Fruit fly (Drosophila melanogaster) whole organism, embryonic: ENCODE results near the gene CG14442.
A peak's percentile ranks its signal among the peaks of the same experiment; 100 is the strongest.

Experiments used
- CG10321 ChIP-seq: fragments of 200-800 bp; sonication (Bioruptor generic); IDR thresholded peaks from 2 replicates; pipeline ENCODE4 v1.3.6; 2022; ENCODE audit warnings: missing biosample characterization, missing genetic modification characterization
- CG10462 ChIP-seq: fragments of 200-800 bp; sonication (Bioruptor generic); optimal IDR thresholded peaks from 2 replicates; lab custom pipeline; 2016; ENCODE audit warnings: missing biosample characterization, missing genetic modification characterization
- CG11093 ChIP-seq: fragments of 200-800 bp; sonication (Bioruptor generic); IDR thresholded peaks from 3 replicates; pipeline ENCODE4 v1.3.6; 2022; ENCODE audit warnings: missing biosample characterization, missing genetic modification characterization
- CG11504 ChIP-seq: fragments of 200-800 bp; sonication (Bioruptor generic); optimal IDR thresholded peaks from 3 replicates; lab custom pipeline; 2019; ENCODE audit warnings: missing biosample characterization, mild to moderate bottlenecking, missing genetic modification characterization, moderate library complexity
- CG11560 ChIP-seq: fragments of 200-800 bp; sonication (Bioruptor generic); IDR thresholded peaks from 3 replicates; pipeline ENCODE4 v1.3.6; 2022; ENCODE audit warnings: missing biosample characterization, missing genetic modification characterization
- CG1233 ChIP-seq: fragments of 200-800 bp; sonication (Bioruptor generic); optimal IDR thresholded peaks from 4 replicates; lab custom pipeline; 2018; ENCODE audit warnings: missing biosample characterization, mild to moderate bottlenecking, missing genetic modification characterization
- CG12659 ChIP-seq: fragments of 200-800 bp; sonication (Bioruptor generic); optimal IDR thresholded peaks from 3 replicates; lab custom pipeline; 2017; ENCODE audit warnings: mild to moderate bottlenecking, missing biosample characterization, missing genetic modification reagents, missing genetic modification characterization
- CG13287 ChIP-seq: fragments of 200-800 bp; sonication (Bioruptor generic); IDR thresholded peaks from 2 replicates; pipeline ENCODE4 v1.3.6; 2022; ENCODE audit warnings: missing biosample characterization, missing genetic modification characterization; ENCODE audit not compliant: partially characterized antibody
- CG13624 ChIP-seq: fragments of 200-800 bp; sonication (Bioruptor generic); optimal IDR thresholded peaks from 2 replicates; lab custom pipeline; 2016; ENCODE audit warnings: missing biosample characterization, missing genetic modification characterization
- CG14710 ChIP-seq: fragments of 200-800 bp; sonication (Bioruptor generic); optimal IDR thresholded peaks from 3 replicates; lab custom pipeline; 2019; ENCODE audit warnings: missing biosample characterization, mild to moderate bottlenecking, missing genetic modification characterization, moderate library complexity
- CG16863 ChIP-seq: fragments of 200-800 bp; sonication (Bioruptor generic); optimal IDR thresholded peaks from 3 replicates; lab custom pipeline; 2016; ENCODE audit warnings: missing biosample characterization, missing genetic modification characterization
- CG17361 ChIP-seq: fragments of 200-800 bp; sonication (Bioruptor generic); IDR thresholded peaks from 3 replicates; pipeline ENCODE4 v1.3.6; 2022; ENCODE audit warnings: missing biosample characterization, missing genetic modification characterization
- CG18011 ChIP-seq: fragments of 200-800 bp; sonication (Bioruptor generic); optimal IDR thresholded peaks from 2 replicates; lab custom pipeline; 2017; ENCODE audit warnings: missing biosample characterization, missing genetic modification characterization, mild to moderate bottlenecking, moderate library complexity, missing genotype
- CG18619 ChIP-seq: fragments of 200-800 bp; sonication (Bioruptor generic); optimal IDR thresholded peaks from 3 replicates; lab custom pipeline; 2017; ENCODE audit warnings: missing biosample characterization, mild to moderate bottlenecking, missing genetic modification characterization
- CG18764 ChIP-seq: fragments of 200-800 bp; sonication (Bioruptor generic); optimal IDR thresholded peaks from 3 replicates; lab custom pipeline; 2016; ENCODE audit warnings: missing biosample characterization, missing genetic modification characterization
- CG33557 ChIP-seq: fragments of 200-800 bp; sonication (Bioruptor generic); optimal IDR thresholded peaks from 2 replicates; lab custom pipeline; 2019; ENCODE audit warnings: missing biosample characterization, mild to moderate bottlenecking, missing genetic modification characterization, moderate library complexity
- CG7839 ChIP-seq: fragments of 200-800 bp; sonication (Bioruptor generic); optimal IDR thresholded peaks from 3 replicates; lab custom pipeline; 2018; ENCODE audit warnings: missing biosample characterization, mild to moderate bottlenecking, missing genetic modification characterization, moderate library complexity
- CG7928 ChIP-seq: fragments of 200-800 bp; sonication (Bioruptor generic); optimal IDR thresholded peaks from 2 replicates; lab custom pipeline; 2017; ENCODE audit warnings: missing biosample characterization, mild to moderate bottlenecking, missing genetic modification characterization
- CG7987 ChIP-seq: fragments of 200-800 bp; sonication (Bioruptor generic); optimal IDR thresholded peaks from 2 replicates; lab custom pipeline; 2018; ENCODE audit warnings: missing biosample characterization, mild to moderate bottlenecking, missing genetic modification characterization, moderate library complexity
- CG8281 ChIP-seq: fragments of 200-800 bp; sonication (Bioruptor generic); optimal IDR thresholded peaks from 2 replicates; lab custom pipeline; 2018; ENCODE audit warnings: missing biosample characterization, mild to moderate bottlenecking, missing genetic modification characterization, moderate library complexity
- CG9437 ChIP-seq: fragments of 200-800 bp; sonication (Bioruptor generic); optimal IDR thresholded peaks from 2 replicates; lab custom pipeline; 2018; ENCODE audit warnings: missing biosample characterization, mild to moderate bottlenecking, missing genetic modification characterization
- CG9727 ChIP-seq: fragments of 200-800 bp; sonication (Bioruptor generic); optimal IDR thresholded peaks from 3 replicates; lab custom pipeline; 2017; ENCODE audit warnings: missing biosample characterization, mild to moderate bottlenecking, missing genetic modification characterization
- CrebB ChIP-seq: fragments of 200-800 bp; sonication (Bioruptor generic); optimal IDR thresholded peaks from 3 replicates; lab custom pipeline; 2018; ENCODE audit warnings: missing biosample characterization, mild to moderate bottlenecking, missing genetic modification characterization
- Dip2 ChIP-seq: fragments of 200-800 bp; sonication (Bioruptor generic); IDR thresholded peaks from 2 replicates; pipeline ENCODE4 v1.3.6; 2022; ENCODE audit warnings: missing biosample characterization, missing genetic modification characterization
- HLHmδ ChIP-seq: fragments of 200-800 bp; sonication (Bioruptor generic); optimal IDR thresholded peaks from 2 replicates; lab custom pipeline; 2018; ENCODE audit warnings: missing biosample characterization, mild to moderate bottlenecking, missing genetic modification characterization, moderate library complexity
- Hsf ChIP-seq: fragments of 200-800 bp; sonication (Bioruptor generic); optimal IDR thresholded peaks from 3 replicates; lab custom pipeline; 2016; ENCODE audit warnings: missing biosample characterization, missing genetic modification characterization
- Lhr ChIP-seq: fragments of 200-800 bp; sonication (Bioruptor generic); optimal IDR thresholded peaks from 3 replicates; lab custom pipeline; 2017; ENCODE audit warnings: mild to moderate bottlenecking, missing biosample characterization, missing genetic modification reagents, missing genetic modification characterization
- Lim3 ChIP-seq: fragments of 200-800 bp; sonication (Bioruptor generic); IDR thresholded peaks from 2 replicates; pipeline ENCODE4 v1.3.6; 2022; ENCODE audit warnings: missing biosample characterization, missing genetic modification characterization
- Lpt ChIP-seq: fragments of >200 bp; optimal IDR thresholded peaks from 2 replicates; lab custom pipeline; 2018; ENCODE audit warnings: missing biosample characterization, missing genetic modification characterization
- Mad ChIP-seq: fragments of 200-800 bp; sonication (Bioruptor generic); optimal IDR thresholded peaks from 2 replicates; lab custom pipeline; 2016; ENCODE audit warnings: missing biosample characterization, missing genetic modification characterization
- Med ChIP-seq: fragments of 200-800 bp; sonication (Bioruptor generic); peaks from one replicate; lab custom pipeline; 2016; ENCODE audit warnings: missing biosample characterization, missing genetic modification characterization, mild to moderate bottlenecking, inconsistent platforms, moderate library complexity
- Meics ChIP-seq: fragments of 200-800 bp; sonication (Bioruptor generic); optimal IDR thresholded peaks from 2 replicates; lab custom pipeline; 2017; ENCODE audit warnings: missing biosample characterization, mild to moderate bottlenecking, missing genetic modification characterization
- NC2α ChIP-seq: fragments of 200-800 bp; sonication (Bioruptor generic); optimal IDR thresholded peaks from 2 replicates; lab custom pipeline; 2016; ENCODE audit warnings: missing biosample characterization, missing genetic modification characterization
- NK7.1 ChIP-seq: fragments of 200-800 bp; sonication (Bioruptor generic); optimal IDR thresholded peaks from 3 replicates; lab custom pipeline; 2016; ENCODE audit warnings: missing biosample characterization, missing genetic modification characterization
- Neu2 ChIP-seq: fragments of 200-800 bp; sonication (Bioruptor generic); optimal IDR thresholded peaks from 3 replicates; lab custom pipeline; 2016; ENCODE audit warnings: missing biosample characterization, missing genetic modification characterization, borderline replicate concordance
- Ravus ChIP-seq: fragments of 200-800 bp; sonication (Bioruptor generic); IDR thresholded peaks from 2 replicates; pipeline ENCODE4 v1.3.6; 2022; ENCODE audit warnings: missing biosample characterization, missing genetic modification characterization
- Six4 ChIP-seq: fragments of 200-800 bp; sonication (Bioruptor generic); optimal IDR thresholded peaks from 2 replicates; lab custom pipeline; 2016; ENCODE audit warnings: missing biosample characterization, missing genetic modification characterization
- Sox102F ChIP-seq: fragments of 200-800 bp; sonication (Bioruptor generic); optimal IDR thresholded peaks from 2 replicates; lab custom pipeline; 2018; ENCODE audit warnings: missing biosample characterization, mild to moderate bottlenecking, missing genetic modification characterization, moderate library complexity
- ase ChIP-seq: fragments of 200-800 bp; sonication (Bioruptor generic); IDR thresholded peaks from 3 replicates; pipeline ENCODE4 v1.3.6; 2022; ENCODE audit warnings: missing biosample characterization, missing genetic modification characterization
- fd96Cb ChIP-seq: fragments of 200-800 bp; sonication (Bioruptor generic); optimal IDR thresholded peaks from 2 replicates; lab custom pipeline; 2018; ENCODE audit warnings: missing biosample characterization, mild to moderate bottlenecking, missing genetic modification characterization, moderate library complexity
- mirr ChIP-seq: fragments of 200-800 bp; sonication (Bioruptor generic); optimal IDR thresholded peaks from 3 replicates; lab custom pipeline; 2018; ENCODE audit warnings: missing biosample characterization, mild to moderate bottlenecking, missing genetic modification characterization
- pan ChIP-seq, 4 experiments: fragments of >200 bp in 3 of 4; fragments of 200-800 bp in 1 of 4; sonication (Bioruptor generic) in 1 of 4; optimal IDR thresholded peaks in 3 of 4; IDR thresholded peaks in 1 of 4; 2 replicates each; pipeline versions ENCODE4 v1.3.6 to Lab custom; 2017 to 2022; ENCODE audit warnings: missing biosample characterization in 2 of 4, missing genetic modification characterization in 2 of 4, mixed read lengths in 1 of 4
- pb ChIP-seq: fragments of 200-800 bp; sonication (Bioruptor generic); optimal IDR thresholded peaks from 3 replicates; lab custom pipeline; 2016; ENCODE audit warnings: missing biosample characterization, missing genetic modification characterization
- row ChIP-seq: fragments of 200-800 bp; sonication (Bioruptor generic); IDR thresholded peaks from 3 replicates; pipeline ENCODE4 v1.3.6; 2022; ENCODE audit warnings: missing biosample characterization, missing genetic modification characterization
- salm ChIP-seq: fragments of 200-800 bp; sonication (Bioruptor generic); optimal IDR thresholded peaks from 2 replicates; lab custom pipeline; 2018; ENCODE audit warnings: missing biosample characterization, mild to moderate bottlenecking, missing genetic modification characterization
- seq ChIP-seq: fragments of 200-800 bp; sonication (Bioruptor generic); IDR thresholded peaks from 2 replicates; pipeline ENCODE4 v1.3.6; 2022; ENCODE audit warnings: missing biosample characterization, missing genetic modification characterization
- sna ChIP-seq: fragments of 200-800 bp; sonication (Bioruptor generic); IDR thresholded peaks from 2 replicates; pipeline ENCODE4 v1.3.6; 2022; ENCODE audit warnings: missing biosample characterization, missing genetic modification characterization; ENCODE audit not compliant: partially characterized antibody
- vnd ChIP-seq: fragments of 200-800 bp; sonication (Bioruptor generic); IDR thresholded peaks from 3 replicates; pipeline ENCODE4 v1.3.6; 2022; ENCODE audit warnings: missing biosample characterization, missing genetic modification characterization; ENCODE audit not compliant: partially characterized antibody

The CG14442 gene

dm6 chrX:6654198-6654831 is 40.5 kb downstream of the CG14442 start, which contains the start of the genes CG3226 and Cdc7 (continued):
- TF ChIP-seq Neu2 (GFP tag; lab: Kevin White, UChicago) (no peak), Sox102F (GFP tag; lab: Kevin White, UChicago) (peak; percentile 27), CG11504 (peak; percentile 65), Six4 (GFP tag; lab: Kevin White, UChicago) (peak; percentile 29), sna (GFP tag; lab: Robert Waterston, UW) (peak; percentile 55; the same call in 1 of the 2 replicates), Hsf (GFP tag; lab: Kevin White, UChicago) (peak; percentile 56), CG16863 (GFP tag; lab: Kevin White, UChicago) (peak; percentile 44), seq (GFP tag; lab: Robert Waterston, UW) (0 out of 2 replicates have a peak, but pooled peaks have one; percentile 21), NC2α (GFP tag; lab: Kevin White, UChicago) (no peak), vnd (GFP tag; lab: Robert Waterston, UW) (peak; percentile 58; the same call in 2 of the 3 replicates), CG8281 (peak; percentile 47), CrebB (tag; lab: Kevin White, UChicago) (peak; percentile 72), fd96Cb (tag; lab: Kevin White, UChicago) (no peak), Lpt (no peak), CG11093 (GFP tag; lab: Robert Waterston, UW) (no peak), CG7987 (GFP tag; lab: Kevin White, UChicago) (peak; percentile 89), CG18011 (peak; percentile 54), CG13287 (peak; percentile 76), CG13624 (GFP tag; lab: Kevin White, UChicago) (peak; percentile 48), Meics (peak; percentile 89), CG17361 (GFP tag; lab: Robert Waterston, UW) (peak; percentile 81), ase (GFP tag; lab: Robert Waterston, UW) (no peak), CG14710 (tag; lab: Kevin White, UChicago) (peak; percentile 93), Mad (GFP tag; lab: Kevin White, UChicago) (peak; percentile 9), CG7839 (tag; lab: Kevin White, UChicago) (peak; percentile 68), salm (tag; lab: Kevin White, UChicago) (peak; percentile 62), pb (peak; percentile 38), CG11560 (tag; lab: Robert Waterston, UW) (no peak), CG1233 (GFP tag; lab: Kevin White, UChicago) (peak; percentile 70), mirr (peak; percentile 73), NK7.1 (GFP tag; lab: Kevin White, UChicago) (no peak), Med (GFP tag; lab: Kevin White, UChicago) (peak; percentile 96), CG18619 (GFP tag; lab: Kevin White, UChicago) (peak; percentile 77), pan (optimal IDR thresholded peaks at IDR 0.05; lab: Kevin White, UChicago) (no peak), pan (GFP tag; optimal IDR thresholded peaks at IDR 0.05 in 1 of 2, IDR thresholded peaks at IDR 0.05 in 1 of 2) (peak in 1 of 2 experiments; percentile 58), CG9727 (GFP tag; lab: Kevin White, UChicago) (peak; percentile 90), row (peak; percentile 41; the same call in 2 of the 3 replicates), HLHmδ (GFP tag; lab: Kevin White, UChicago) (peak; percentile 76), Ravus (no peak), Lhr (peak; percentile 75), CG33557 (peak; percentile 77), CG18764 (GFP tag; lab: Kevin White, UChicago) (peak; percentile 21), Dip2 (GFP tag; lab: Robert Waterston, UW) (no peak), CG12659 (GFP tag; lab: Kevin White, UChicago) (peak; percentile 94), CG10321 (GFP tag; lab: Robert Waterston, UW) (peak; percentile 39; the same call in 1 of the 2 replicates), Lim3 (GFP tag; lab: Robert Waterston, UW) (no peak), CG7928 (GFP tag; lab: Kevin White, UChicago) (peak; percentile 43), CG9437 (GFP tag; lab: Kevin White, UChicago) (peak; percentile 69), CG10462 (GFP tag; lab: Kevin White, UChicago) (no peak)
